Worm (Caenorhabditis elegans) whole organism, mixed stage, embryonic: Measurements from ENCODE around the gene C49F8.15.

Experiments used
- M03D4.4 ChIP-seq: sonication (generic microtip); optimal IDR thresholded peaks from 2 replicates; lab custom pipeline; 2017; ENCODE audit warnings: mild to moderate bottlenecking, missing genetic modification characterization, missing compliant biosample characterization
- bed-3 ChIP-seq: fragments of 200-800 bp; sonication (Bioruptor generic); optimal IDR thresholded peaks from 3 replicates; lab custom pipeline; 2018; ENCODE audit warnings: mild to moderate bottlenecking, missing genetic modification characterization, moderate library complexity, missing compliant biosample characterization
- blmp-1 ChIP-seq: fragments of 150-350 bp; optimal IDR thresholded peaks from 2 replicates; lab custom pipeline; 2014; ENCODE audit warnings: missing biosample characterization, missing genetic modification characterization
- ceh-39 ChIP-seq: fragments of 150-350 bp; optimal IDR thresholded peaks from 2 replicates; lab custom pipeline; 2014; ENCODE audit warnings: missing biosample characterization, missing genetic modification characterization
- ceh-43 ChIP-seq: fragments of 200-800 bp; sonication (Bioruptor generic); optimal IDR thresholded peaks from 2 replicates; lab custom pipeline; 2018; ENCODE audit warnings: mild to moderate bottlenecking, missing genetic modification characterization, moderate library complexity, missing compliant biosample characterization
- ceh-83 ChIP-seq: fragments of 200-800 bp; sonication (Bioruptor generic); optimal IDR thresholded peaks from 2 replicates; lab custom pipeline; 2018; ENCODE audit warnings: mild to moderate bottlenecking, missing genetic modification characterization, missing compliant biosample characterization
- ces-1 ChIP-seq: fragments of 150-350 bp; optimal IDR thresholded peaks from 2 replicates; lab custom pipeline; 2014; ENCODE audit warnings: missing biosample characterization, missing genetic modification reagents, missing genetic modification characterization
- cnd-1 ChIP-seq: fragments of 200-800 bp; sonication (Bioruptor generic); optimal IDR thresholded peaks from 2 replicates; lab custom pipeline; 2018; ENCODE audit warnings: mild to moderate bottlenecking, missing genetic modification characterization, missing compliant biosample characterization
- drap-1 ChIP-seq: fragments of 200-800 bp; sonication (Bioruptor generic); optimal IDR thresholded peaks from 3 replicates; lab custom pipeline; 2018; ENCODE audit warnings: mild to moderate bottlenecking, missing genetic modification characterization, missing compliant biosample characterization
- elt-1 ChIP-seq: sonication (generic microtip); optimal IDR thresholded peaks from 2 replicates; lab custom pipeline; 2017; ENCODE audit warnings: missing genetic modification characterization, mild to moderate bottlenecking, missing compliant biosample characterization, antibody characterized with exemption, moderate library complexity, borderline replicate concordance; ENCODE audit not compliant: insufficient read depth
- elt-3 ChIP-seq: fragments of 150-350 bp; optimal IDR thresholded peaks from 2 replicates; lab custom pipeline; 2014; ENCODE audit warnings: missing biosample characterization, missing genetic modification characterization
- flh-1 ChIP-seq: fragments of 200-800 bp; sonication (Bioruptor generic); optimal IDR thresholded peaks from 2 replicates; lab custom pipeline; 2018; ENCODE audit warnings: mild to moderate bottlenecking, missing genetic modification characterization, moderate library complexity, missing compliant biosample characterization
- ham-2 ChIP-seq: fragments of 200-800 bp; sonication (Bioruptor generic); optimal IDR thresholded peaks from 2 replicates; lab custom pipeline; 2018; ENCODE audit warnings: mild to moderate bottlenecking, missing genetic modification characterization, missing compliant biosample characterization
- hlh-1 ChIP-seq: fragments of 150-350 bp; optimal IDR thresholded peaks from 2 replicates; lab custom pipeline; 2014; ENCODE audit warnings: missing biosample characterization, missing genetic modification reagents, missing genetic modification characterization
- lin-13 ChIP-seq: fragments of 150-350 bp; optimal IDR thresholded peaks from 2 replicates; lab custom pipeline; 2014; ENCODE audit warnings: missing biosample characterization, missing genetic modification characterization
- lin-32 ChIP-seq: fragments of 200-800 bp; sonication (Bioruptor generic); optimal IDR thresholded peaks from 2 replicates; lab custom pipeline; 2018; ENCODE audit warnings: mild to moderate bottlenecking, missing genetic modification characterization, missing compliant biosample characterization
- lsy-2 ChIP-seq: fragments of 150-350 bp; optimal IDR thresholded peaks from 2 replicates; lab custom pipeline; 2014; ENCODE audit warnings: missing biosample characterization, missing genetic modification characterization
- mab-5 ChIP-seq: fragments of 150-350 bp; optimal IDR thresholded peaks from 2 replicates; lab custom pipeline; 2014; ENCODE audit warnings: missing biosample characterization, missing genetic modification characterization
- mep-1 ChIP-seq: fragments of 150-350 bp; optimal IDR thresholded peaks from 2 replicates; lab custom pipeline; 2017; ENCODE audit warnings: missing biosample characterization, missing genetic modification reagents, missing genetic modification characterization, inconsistent platforms
- nhr-12 ChIP-seq: fragments of 150-350 bp; optimal IDR thresholded peaks from 2 replicates; lab custom pipeline; 2014; ENCODE audit warnings: missing biosample characterization, missing genetic modification characterization
- nhr-237 ChIP-seq: fragments of 150-350 bp; optimal IDR thresholded peaks from 2 replicates; lab custom pipeline; 2014; ENCODE audit warnings: missing biosample characterization, missing genetic modification characterization
- nhr-28 ChIP-seq: fragments of 150-350 bp; optimal IDR thresholded peaks from 2 replicates; lab custom pipeline; 2014; ENCODE audit warnings: missing biosample characterization, missing genetic modification characterization
- nhr-76 ChIP-seq: sonication (generic microtip); optimal IDR thresholded peaks from 2 replicates; lab custom pipeline; 2017; ENCODE audit warnings: missing biosample characterization, missing genetic modification characterization
- pha-4 ChIP-seq: fragments of 150-350 bp; optimal IDR thresholded peaks from 2 replicates; lab custom pipeline; 2018; ENCODE audit warnings: missing biosample characterization, missing genetic modification reagents, missing genetic modification characterization
- sem-2 ChIP-seq: fragments of 200-800 bp; sonication (Bioruptor generic); optimal IDR thresholded peaks from 2 replicates; lab custom pipeline; 2018; ENCODE audit warnings: mild to moderate bottlenecking, missing genetic modification characterization, missing compliant biosample characterization
- snpc-4 ChIP-seq: fragments of 150-350 bp; optimal IDR thresholded peaks from 2 replicates; lab custom pipeline; 2014; ENCODE audit warnings: missing biosample characterization, missing genetic modification characterization
- sptf-1 ChIP-seq: sonication (generic microtip); optimal IDR thresholded peaks from 2 replicates; lab custom pipeline; 2017; ENCODE audit warnings: mild to moderate bottlenecking, missing genetic modification characterization, moderate library complexity, missing compliant biosample characterization
- tbx-8 ChIP-seq: fragments of 200-800 bp; sonication (Bioruptor generic); optimal IDR thresholded peaks from 2 replicates; lab custom pipeline; 2018; ENCODE audit warnings: mild to moderate bottlenecking, missing genetic modification characterization, moderate library complexity, missing compliant biosample characterization
- unc-120 ChIP-seq: sonication (generic microtip); optimal IDR thresholded peaks from 2 replicates; lab custom pipeline; 2017; ENCODE audit warnings: missing genetic modification characterization, missing compliant biosample characterization; ENCODE audit not compliant: poor library complexity, severe bottlenecking
- unc-39 ChIP-seq: fragments of 150-350 bp; optimal IDR thresholded peaks from 2 replicates; lab custom pipeline; 2014; ENCODE audit warnings: missing biosample characterization, missing genetic modification characterization
- unc-62 ChIP-seq: fragments of 150-350 bp; optimal IDR thresholded peaks from 2 replicates; lab custom pipeline; 2014; ENCODE audit warnings: missing biosample characterization, missing genetic modification reagents, missing genetic modification characterization
- zip-8 ChIP-seq: fragments of 150-350 bp; optimal IDR thresholded peaks from 2 replicates; lab custom pipeline; 2014; ENCODE audit warnings: missing biosample characterization, missing genetic modification characterization
- ztf-11 ChIP-seq: fragments of 150-350 bp; optimal IDR thresholded peaks from 2 replicates; lab custom pipeline; 2014; ENCODE audit warnings: missing biosample characterization, missing genetic modification characterization

Gene C49F8.15

ce11 chrX:13357673-13358072, 4.7 kb downstream of the C49F8.15 start:
- TF ChIP-seq lin-13 (tag; lab: Kevin White, UChicago), result no peak
- no peak for TF ChIP-seq bed-3 (GFP tag; lab: Kevin White, UChicago)
- TF ChIP-seq lsy-2 (tag; lab: Kevin White, UChicago), result no peak
- no peak for TF ChIP-seq drap-1 (GFP tag; lab: Kevin White, UChicago)
- TF ChIP-seq cnd-1 (tag; lab: Kevin White, UChicago), result no peak
- TF ChIP-seq unc-120 (tag; lab: Kevin White, UChicago), result no peak

DNA sequence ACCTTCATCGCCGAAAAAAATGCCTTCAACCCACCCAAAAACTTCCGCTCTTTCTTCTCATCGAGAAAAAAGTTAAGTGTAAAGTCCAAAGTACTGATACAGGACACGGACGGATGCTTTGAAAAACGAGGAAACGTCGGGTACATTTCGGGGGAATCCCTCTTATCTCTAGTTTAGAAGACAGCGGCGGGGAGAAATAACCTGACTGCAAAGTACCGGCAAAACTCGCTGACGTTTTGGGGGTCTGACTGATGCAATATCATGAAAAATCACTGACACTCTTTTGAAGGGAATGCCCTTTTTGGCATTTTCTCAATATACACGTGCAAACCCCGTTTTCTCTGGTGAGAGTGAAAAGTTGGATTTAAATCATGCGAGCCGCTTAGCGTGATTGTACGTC, 5.9 kb downstream of the C49F8.15 start:
- TF ChIP-seq lin-13 (tag; lab: Kevin White, UChicago) (no peak), nhr-237 (no peak), flh-1 (no peak), nhr-12 (tag; lab: Kevin White, UChicago) (no peak), ztf-11 (no peak), mab-5 (tag; lab: Kevin White, UChicago) (no peak), bed-3 (GFP tag; lab: Kevin White, UChicago) (no peak), zip-8 (no peak), sptf-1 (tag; lab: Kevin White, UChicago) (no peak), snpc-4 (tag; lab: Kevin White, UChicago) (no peak), blmp-1 (tag; lab: Kevin White, UChicago) (no peak), M03D4.4 (tag; lab: Kevin White, UChicago) (no peak), unc-62 (no peak), mep-1 (tag; lab: Kevin White, UChicago) (no peak), cnd-1 (tag; lab: Kevin White, UChicago) (no peak), hlh-1 (tag; lab: Kevin White, UChicago) (no peak), ces-1 (GFP tag; lab: Kevin White, UChicago) (no peak), drap-1 (GFP tag; lab: Kevin White, UChicago) (no peak), ham-2 (GFP tag; lab: Kevin White, UChicago) (no peak), elt-1 (tag; lab: Kevin White, UChicago) (no peak)

DNA sequence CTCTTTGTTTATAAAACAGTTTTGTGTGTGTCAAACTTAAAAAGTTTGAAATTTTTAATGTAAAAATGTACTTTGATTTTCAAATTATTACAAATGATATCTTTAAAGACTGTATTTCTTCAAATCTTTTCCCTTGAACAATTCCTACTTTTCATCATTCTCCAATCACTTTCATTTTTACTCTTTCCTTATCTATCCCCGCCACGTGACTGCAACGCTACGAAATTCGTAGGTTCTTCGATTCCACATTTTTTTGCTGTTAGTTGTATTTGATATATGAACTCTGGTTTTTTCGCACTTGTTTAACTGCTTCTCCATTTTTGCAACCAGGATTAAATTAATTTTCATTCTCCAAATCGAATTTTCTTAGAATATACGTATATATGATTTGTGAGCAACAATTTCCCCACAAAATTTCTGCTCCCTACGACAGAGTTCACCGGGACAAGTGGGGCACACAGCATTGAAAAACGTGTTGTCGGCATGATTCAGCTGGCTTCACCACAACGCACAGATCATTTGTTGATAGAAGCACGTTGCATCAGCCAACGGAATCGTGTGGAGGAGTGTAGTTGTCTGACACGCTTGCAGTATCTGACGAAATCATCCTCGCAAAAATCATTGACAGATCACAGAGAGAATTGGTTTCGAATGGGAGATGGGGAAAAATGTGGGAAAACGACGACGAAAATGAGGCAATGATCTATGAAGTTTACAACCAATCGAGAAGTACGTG, 7.5 kb downstream of the C49F8.15 start:
- TF ChIP-seq elt-3 (tag; lab: Kevin White, UChicago), result no peak
- no peak for TF ChIP-seq nhr-237
- TF ChIP-seq ceh-39 (tag; lab: Kevin White, UChicago), result no peak
- TF ChIP-seq ceh-83, result no peak
- TF ChIP-seq ces-1 (GFP tag; lab: Kevin White, UChicago), result no peak
- no peak for TF ChIP-seq lin-32
- no peak for TF ChIP-seq bed-3 (GFP tag; lab: Kevin White, UChicago)
- no peak for TF ChIP-seq snpc-4 (tag; lab: Kevin White, UChicago)
- TF ChIP-seq sptf-1 (tag; lab: Kevin White, UChicago), result no peak
- no peak for TF ChIP-seq lsy-2 (tag; lab: Kevin White, UChicago)
- TF ChIP-seq M03D4.4 (tag; lab: Kevin White, UChicago), result no peak
- TF ChIP-seq tbx-8, result no peak
- TF ChIP-seq unc-62, result no peak
- no peak for TF ChIP-seq cnd-1 (tag; lab: Kevin White, UChicago)
- TF ChIP-seq nhr-76 (tag; lab: Kevin White, UChicago), result no peak

DNA sequence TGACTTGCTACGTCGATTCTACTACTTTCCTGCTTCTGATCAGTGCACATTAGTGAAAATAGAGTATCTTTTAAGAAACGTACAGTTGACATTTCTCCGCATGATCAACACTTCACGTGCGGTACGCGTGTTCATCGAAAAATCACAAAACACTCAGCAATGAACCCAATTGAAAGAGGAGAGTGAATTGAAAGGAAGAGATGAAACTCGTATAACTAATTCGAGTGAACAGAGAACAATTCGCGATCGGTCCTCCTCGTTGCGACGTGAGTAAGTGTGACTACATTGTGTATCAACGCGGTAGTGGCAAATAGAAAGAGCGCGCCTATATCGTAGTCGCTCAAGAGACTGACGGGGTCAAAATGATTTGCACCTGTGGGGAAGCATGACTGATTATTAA, 8.9 kb downstream of the C49F8.15 start:
- peak; percentile 18 for TF ChIP-seq pha-4 (tag; lab: Kevin White, UChicago)
- TF ChIP-seq nhr-76 (tag; lab: Kevin White, UChicago), result no peak
- TF ChIP-seq elt-1 (tag; lab: Kevin White, UChicago), result no peak
- TF ChIP-seq nhr-12 (tag; lab: Kevin White, UChicago), result no peak

DNA sequence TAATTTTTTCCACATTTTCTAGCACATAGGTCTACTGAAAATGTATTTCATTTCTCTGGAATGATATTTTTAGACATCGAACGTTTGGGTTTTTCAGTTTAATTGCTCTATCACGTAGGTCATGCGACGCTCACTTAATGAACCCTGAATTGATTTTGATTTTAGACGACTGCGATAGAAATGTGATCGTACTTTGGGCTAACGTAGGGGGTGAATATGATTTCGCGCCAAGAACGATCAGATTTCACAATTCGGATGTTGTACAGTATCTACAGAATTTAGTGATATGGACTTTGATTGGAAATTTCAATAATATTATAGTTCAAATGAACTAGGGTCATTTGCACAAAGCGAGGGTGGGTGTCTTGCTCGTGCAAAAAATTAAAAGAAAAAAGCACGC, 10.2 kb downstream of the C49F8.15 start:
- TF ChIP-seq bed-3 (GFP tag; lab: Kevin White, UChicago), result no peak
- TF ChIP-seq ceh-83, result no peak
- TF ChIP-seq unc-39 (tag; lab: Kevin White, UChicago), result no peak
- no peak for TF ChIP-seq cnd-1 (tag; lab: Kevin White, UChicago)
- TF ChIP-seq nhr-76 (tag; lab: Kevin White, UChicago), result no peak
- TF ChIP-seq nhr-28 (tag; lab: Kevin White, UChicago), result no peak
- TF ChIP-seq ceh-39 (tag; lab: Kevin White, UChicago), result no peak
- no peak for TF ChIP-seq sem-2 (GFP tag; lab: Kevin White, UChicago)
- TF ChIP-seq ces-1 (GFP tag; lab: Kevin White, UChicago), result no peak
- no peak for TF ChIP-seq lin-13 (tag; lab: Kevin White, UChicago)
- TF ChIP-seq unc-62, result no peak
- TF ChIP-seq pha-4 (tag; lab: Kevin White, UChicago), result no peak
- TF ChIP-seq ceh-43 (GFP tag; lab: Kevin White, UChicago), result no peak
- TF ChIP-seq drap-1 (GFP tag; lab: Kevin White, UChicago), result no peak
- no peak for TF ChIP-seq snpc-4 (tag; lab: Kevin White, UChicago)
- TF ChIP-seq zip-8, result no peak
